Worm (Caenorhabditis elegans): ENCODE data around the gene str-4.

Gene str-4

ce11 chrV:13351773-13352172 is 12.2 kb upstream of the str-4 start:
- TF ChIP-seq aly-1 (tag; optimal IDR thresholded peaks at IDR 0.05) (no peak), ets-7 (tag; optimal IDR thresholded peaks at IDR 0.05) (no peak), pes-1 (GFP tag; IDR thresholded peaks at IDR 0.05) (no peak), hmg-4 (GFP tag; optimal IDR thresholded peaks at IDR 0.05) (no peak), B0310.2 (tag; optimal IDR thresholded peaks at IDR 0.05) (no peak), F13C5.2 (tag; optimal IDR thresholded peaks at IDR 0.05) (no peak), ceh-36 (tag; optimal IDR thresholded peaks at IDR 0.05) (no peak)

ce11 chrV:13350302-13350701 is 10.8 kb upstream of the str-4 start:
- TF ChIP-seq flt-1 (GFP tag; IDR thresholded peaks at IDR 0.05) (no peak), scrt-1 (GFP tag; IDR thresholded peaks at IDR 0.05) (no peak), ceh-36 (tag; optimal IDR thresholded peaks at IDR 0.05) (no peak), ceh-13 (GFP tag; optimal IDR thresholded peaks at IDR 0.05) (no peak), hmg-4 (GFP tag; optimal IDR thresholded peaks at IDR 0.05) (no peak), sea-1 (GFP tag; conservative IDR thresholded peaks at IDR 0.05) (no peak), ama-1 (optimal IDR thresholded peaks at IDR 0.05) (no peak), ets-7 (tag; optimal IDR thresholded peaks at IDR 0.05) (no peak), tra-4 (tag; optimal IDR thresholded peaks at IDR 0.05) (no peak), F13C5.2 (tag; optimal IDR thresholded peaks at IDR 0.05) (no peak), pes-1 (GFP tag; IDR thresholded peaks at IDR 0.05) (no peak), B0310.2 (tag; optimal IDR thresholded peaks at IDR 0.05) (no peak), hnd-1 (tag; optimal IDR thresholded peaks at IDR 0.05) (no peak), aly-1 (tag; optimal IDR thresholded peaks at IDR 0.05) (no peak), tbx-37 (GFP tag; conservative IDR thresholded peaks at IDR 0.05) (no peak), hmbx-1 (tag; optimal IDR thresholded peaks at IDR 0.05) (no peak), tbx-11 (GFP tag; IDR thresholded peaks at IDR 0.05) (no peak)

- TF ChIP-seq hmbx-1 (tag; optimal IDR thresholded peaks at IDR 0.05) (no peak), ama-1 (optimal IDR thresholded peaks at IDR 0.05) (no peak), scrt-1 (GFP tag; IDR thresholded peaks at IDR 0.05) (no peak), hnd-1 (tag; optimal IDR thresholded peaks at IDR 0.05) (no peak), aly-1 (tag; optimal IDR thresholded peaks at IDR 0.05) (no peak), hmg-4 (GFP tag; optimal IDR thresholded peaks at IDR 0.05) (no peak), flt-1 (GFP tag; IDR thresholded peaks at IDR 0.05) (no peak), ceh-36 (tag; optimal IDR thresholded peaks at IDR 0.05) (no peak), pes-1 (GFP tag; IDR thresholded peaks at IDR 0.05) (no peak), F13C5.2 (tag; optimal IDR thresholded peaks at IDR 0.05) (no peak), B0310.2 (tag; optimal IDR thresholded peaks at IDR 0.05) (no peak), ets-7 (tag; optimal IDR thresholded peaks at IDR 0.05) (no peak), sea-1 (GFP tag; conservative IDR thresholded peaks at IDR 0.05) (no peak), tbx-37 (GFP tag; conservative IDR thresholded peaks at IDR 0.05) (no peak), ceh-13 (GFP tag; optimal IDR thresholded peaks at IDR 0.05) (no peak), tra-4 (tag; optimal IDR thresholded peaks at IDR 0.05) (no peak), tbx-11 (GFP tag; IDR thresholded peaks at IDR 0.05) (no peak)
These were observed 6.4 kb upstream of the str-4 start, which contains the start of gene twk-43 for ce11 chrV:13345867-13346328. Gene twk-43 (plus strand): TSS chrV:13346278.

ce11 chrV:13342235-13342634 is 2.7 kb upstream of the str-4 start:
- no peak for TF ChIP-seq pes-1 (GFP tag; IDR thresholded peaks at IDR 0.05)
- TF ChIP-seq tbx-37 (GFP tag; conservative IDR thresholded peaks at IDR 0.05): no peak
- TF ChIP-seq ceh-36 (tag; optimal IDR thresholded peaks at IDR 0.05): no peak
- TF ChIP-seq ets-7 (tag; optimal IDR thresholded peaks at IDR 0.05): no peak
- TF ChIP-seq scrt-1 (GFP tag; IDR thresholded peaks at IDR 0.05): no peak
- TF ChIP-seq flt-1 (GFP tag; IDR thresholded peaks at IDR 0.05): no peak
- TF ChIP-seq tra-4 (tag; optimal IDR thresholded peaks at IDR 0.05): no peak

ce11 chrV:13338037-13338436 is 1.5 kb downstream of the str-4 start:
- TF ChIP-seq hnd-1 (tag; optimal IDR thresholded peaks at IDR 0.05) (no peak), scrt-1 (GFP tag; IDR thresholded peaks at IDR 0.05) (no peak), aly-1 (tag; optimal IDR thresholded peaks at IDR 0.05) (no peak), sea-1 (GFP tag; conservative IDR thresholded peaks at IDR 0.05) (no peak), hmbx-1 (tag; optimal IDR thresholded peaks at IDR 0.05) (no peak), tbx-11 (GFP tag; IDR thresholded peaks at IDR 0.05) (no peak), tbx-37 (GFP tag; conservative IDR thresholded peaks at IDR 0.05) (no peak), hmg-4 (GFP tag; optimal IDR thresholded peaks at IDR 0.05) (no peak), F13C5.2 (tag; optimal IDR thresholded peaks at IDR 0.05) (no peak), ceh-13 (GFP tag; optimal IDR thresholded peaks at IDR 0.05) (no peak), tra-4 (tag; optimal IDR thresholded peaks at IDR 0.05) (no peak), pes-1 (GFP tag; IDR thresholded peaks at IDR 0.05) (no peak)

ce11 chrV:13335883-13336419 is 3.6 kb downstream of the str-4 start, which contains the start of gene C50B6.9:
Gene C50B6.9 (plus strand): TSS chrV:13336369.
- no peak for TF ChIP-seq ama-1 (optimal IDR thresholded peaks at IDR 0.05)
- TF ChIP-seq F13C5.2 (tag; optimal IDR thresholded peaks at IDR 0.05): no peak
- no peak for TF ChIP-seq B0310.2 (tag; optimal IDR thresholded peaks at IDR 0.05)
- no peak for TF ChIP-seq tbx-11 (GFP tag; IDR thresholded peaks at IDR 0.05)
- no peak for TF ChIP-seq tra-4 (tag; optimal IDR thresholded peaks at IDR 0.05)
- no peak for TF ChIP-seq aly-1 (tag; optimal IDR thresholded peaks at IDR 0.05)
- no peak for TF ChIP-seq sea-1 (GFP tag; conservative IDR thresholded peaks at IDR 0.05)
- TF ChIP-seq hnd-1 (tag; optimal IDR thresholded peaks at IDR 0.05): no peak
- TF ChIP-seq scrt-1 (GFP tag; IDR thresholded peaks at IDR 0.05): no peak
- no peak for TF ChIP-seq tbx-37 (GFP tag; conservative IDR thresholded peaks at IDR 0.05)
- TF ChIP-seq ceh-13 (GFP tag; optimal IDR thresholded peaks at IDR 0.05): no peak
- TF ChIP-seq ets-7 (tag; optimal IDR thresholded peaks at IDR 0.05): no peak
- TF ChIP-seq pes-1 (GFP tag; IDR thresholded peaks at IDR 0.05): no peak
- no peak for TF ChIP-seq hmg-4 (GFP tag; optimal IDR thresholded peaks at IDR 0.05)
- no peak for TF ChIP-seq ceh-36 (tag; optimal IDR thresholded peaks at IDR 0.05)

ce11 chrV:13334447-13334846 is 5.1 kb downstream of the str-4 start:
- no peak for TF ChIP-seq hnd-1 (tag; optimal IDR thresholded peaks at IDR 0.05)
- no peak for TF ChIP-seq F13C5.2 (tag; optimal IDR thresholded peaks at IDR 0.05)

Data from whole organism, early embryonic.